Worm (Caenorhabditis elegans) whole organism, late embryonic: ENCODE measurements around the gene elo-7.
A peak's percentile ranks its signal among the peaks of the same experiment; 100 is the strongest.

Experiments used
- C38D4.7 ChIP-seq: fragments of 200-800 bp; sonication (Bioruptor generic); optimal IDR thresholded peaks from 2 replicates; lab custom pipeline; 2018; ENCODE audit warnings: mild to moderate bottlenecking, missing genetic modification characterization, moderate library complexity, missing compliant biosample characterization
- K02D7.2 ChIP-seq: sonication (generic microtip); optimal IDR thresholded peaks from 2 replicates; lab custom pipeline; 2017; ENCODE audit warnings: mild to moderate bottlenecking, missing genetic modification characterization, missing compliant biosample characterization
- K09A11.1 ChIP-seq: sonication (generic microtip); optimal IDR thresholded peaks from 2 replicates; lab custom pipeline; 2017; ENCODE audit warnings: antibody characterized with exemption, mild to moderate bottlenecking, missing genetic modification characterization, missing compliant biosample characterization; ENCODE audit not compliant: insufficient read depth
- Y22D7AL.16 ChIP-seq: sonication (generic microtip); optimal IDR thresholded peaks from 2 replicates; lab custom pipeline; 2016; ENCODE audit warnings: missing genetic modification characterization, missing compliant biosample characterization
- ahr-1 ChIP-seq: sonication (generic microtip); optimal IDR thresholded peaks from 2 replicates; lab custom pipeline; 2016; ENCODE audit warnings: missing genetic modification characterization, missing compliant biosample characterization
- ceh-18 ChIP-seq: sonication (generic microtip); optimal IDR thresholded peaks from 2 replicates; lab custom pipeline; 2016; ENCODE audit warnings: missing genetic modification characterization, missing compliant biosample characterization
- ceh-19 ChIP-seq: fragments of 200-800 bp; sonication (Bioruptor generic); optimal IDR thresholded peaks from 2 replicates; lab custom pipeline; 2018; ENCODE audit warnings: mild to moderate bottlenecking, missing genetic modification characterization, missing compliant biosample characterization
- ceh-2 ChIP-seq: sonication (generic microtip); optimal IDR thresholded peaks from 2 replicates; lab custom pipeline; 2016; ENCODE audit warnings: missing genotype, missing genetic modification characterization, missing compliant biosample characterization
- ceh-22 ChIP-seq: sonication (generic microtip); optimal IDR thresholded peaks from 2 replicates; lab custom pipeline; 2017; ENCODE audit warnings: missing biosample characterization, missing genetic modification characterization
- ceh-24 ChIP-seq: sonication (generic microtip); optimal IDR thresholded peaks from 2 replicates; lab custom pipeline; 2016; ENCODE audit warnings: mild to moderate bottlenecking, missing genetic modification characterization, missing compliant biosample characterization
- ceh-30 ChIP-seq: fragments of 150-350 bp; optimal IDR thresholded peaks from 2 replicates; lab custom pipeline; 2014; ENCODE audit warnings: missing biosample characterization, missing genetic modification characterization
- ceh-31 ChIP-seq: sonication (generic microtip); optimal IDR thresholded peaks from 2 replicates; lab custom pipeline; 2016; ENCODE audit warnings: missing genetic modification characterization, missing compliant biosample characterization
- ceh-6 ChIP-seq: fragments of 200-800 bp; sonication (Bioruptor generic); optimal IDR thresholded peaks from 2 replicates; lab custom pipeline; 2018; ENCODE audit warnings: mild to moderate bottlenecking, missing genetic modification characterization, missing compliant biosample characterization
- che-1 ChIP-seq: sonication (generic microtip); optimal IDR thresholded peaks from 2 replicates; lab custom pipeline; 2016; ENCODE audit warnings: mild to moderate bottlenecking, missing genetic modification characterization, missing compliant biosample characterization
- dve-1 ChIP-seq: sonication (generic microtip); optimal IDR thresholded peaks from 2 replicates; lab custom pipeline; 2017; ENCODE audit warnings: antibody characterized with exemption, mild to moderate bottlenecking, missing genetic modification characterization, missing compliant biosample characterization
- eyg-1 ChIP-seq: sonication (generic microtip); optimal IDR thresholded peaks from 2 replicates; lab custom pipeline; 2016; ENCODE audit warnings: missing genotype, missing genetic modification characterization, missing compliant biosample characterization
- fax-1 ChIP-seq: sonication (generic microtip); optimal IDR thresholded peaks from 2 replicates; lab custom pipeline; 2016; ENCODE audit warnings: missing genotype, missing genetic modification characterization, missing compliant biosample characterization
- fkh-10 ChIP-seq: fragments of 150-350 bp; optimal IDR thresholded peaks from 2 replicates; lab custom pipeline; 2014; ENCODE audit warnings: missing biosample characterization, missing genetic modification reagents, missing genetic modification characterization
- hlh-13 ChIP-seq: fragments of 200-800 bp; sonication (Bioruptor generic); optimal IDR thresholded peaks from 2 replicates; lab custom pipeline; 2018; ENCODE audit warnings: mild to moderate bottlenecking, missing genetic modification characterization, missing compliant biosample characterization
- hlh-30 ChIP-seq: sonication (generic microtip); optimal IDR thresholded peaks from 2 replicates; lab custom pipeline; 2017; ENCODE audit warnings: antibody characterized with exemption, missing genetic modification characterization, missing compliant biosample characterization; ENCODE audit not compliant: insufficient read depth
- hlh-6 ChIP-seq: sonication (generic microtip); optimal IDR thresholded peaks from 2 replicates; lab custom pipeline; 2016; ENCODE audit warnings: missing genotype, missing genetic modification characterization, missing compliant biosample characterization
- lim-6 ChIP-seq: sonication (generic microtip); optimal IDR thresholded peaks from 2 replicates; lab custom pipeline; 2016; ENCODE audit warnings: missing genetic modification characterization, missing compliant biosample characterization
- madf-2 ChIP-seq: sonication (generic microtip); optimal IDR thresholded peaks from 2 replicates; lab custom pipeline; 2017; ENCODE audit warnings: missing genetic modification characterization, missing compliant biosample characterization
- nfya-1 ChIP-seq: sonication (generic microtip); optimal IDR thresholded peaks from 2 replicates; lab custom pipeline; 2017; ENCODE audit warnings: missing genetic modification characterization, mild to moderate bottlenecking, missing compliant biosample characterization, antibody characterized with exemption, moderate library complexity
- pat-9 ChIP-seq: fragments of 200-800 bp; sonication (Bioruptor generic); optimal IDR thresholded peaks from 2 replicates; lab custom pipeline; 2018; ENCODE audit warnings: mild to moderate bottlenecking, missing genetic modification characterization, moderate library complexity, missing compliant biosample characterization
- pax-1 ChIP-seq: fragments of 150-350 bp; optimal IDR thresholded peaks from 2 replicates; lab custom pipeline; 2014; ENCODE audit warnings: missing biosample characterization, missing genetic modification characterization
- pha-2 ChIP-seq: sonication (generic microtip); optimal IDR thresholded peaks from 2 replicates; lab custom pipeline; 2017; ENCODE audit warnings: mild to moderate bottlenecking, missing genetic modification characterization, missing compliant biosample characterization
- pros-1 ChIP-seq: fragments of 150-350 bp; optimal IDR thresholded peaks from 2 replicates; lab custom pipeline; 2014; ENCODE audit warnings: missing biosample characterization, missing genetic modification reagents, missing genetic modification characterization
- rnt-1 ChIP-seq: sonication (generic microtip); optimal IDR thresholded peaks from 2 replicates; lab custom pipeline; 2016; ENCODE audit warnings: missing genetic modification characterization, missing compliant biosample characterization
- tbx-7 ChIP-seq: sonication (generic microtip); optimal IDR thresholded peaks from 2 replicates; lab custom pipeline; 2016; ENCODE audit warnings: missing genotype, missing genetic modification characterization, missing compliant biosample characterization
- ttx-3 ChIP-seq: sonication (generic microtip); optimal IDR thresholded peaks from 2 replicates; lab custom pipeline; 2016; ENCODE audit warnings: missing genetic modification reagents, missing genetic modification characterization, missing compliant biosample characterization
- unc-3 ChIP-seq, 2 experiments: fragments of 200-800 bp in 1 of 2; sonication (Bioruptor generic) in 1 of 2; sonication (generic microtip) in 1 of 2; conservative IDR thresholded peaks in 1 of 2; optimal IDR thresholded peaks in 1 of 2; 2 replicates each; pipeline versions ENCODE4 v1.3.6 to Lab custom; 2016 to 2022; ENCODE audit warnings: missing compliant biosample characterization in 2 of 2, missing genetic modification characterization in 2 of 2, missing genetic modification reagents in 1 of 2
- unc-55 ChIP-seq: sonication (generic microtip); optimal IDR thresholded peaks from 2 replicates; lab custom pipeline; 2017; ENCODE audit warnings: missing biosample characterization, missing genetic modification reagents, missing genetic modification characterization

Gene elo-7

DNA sequence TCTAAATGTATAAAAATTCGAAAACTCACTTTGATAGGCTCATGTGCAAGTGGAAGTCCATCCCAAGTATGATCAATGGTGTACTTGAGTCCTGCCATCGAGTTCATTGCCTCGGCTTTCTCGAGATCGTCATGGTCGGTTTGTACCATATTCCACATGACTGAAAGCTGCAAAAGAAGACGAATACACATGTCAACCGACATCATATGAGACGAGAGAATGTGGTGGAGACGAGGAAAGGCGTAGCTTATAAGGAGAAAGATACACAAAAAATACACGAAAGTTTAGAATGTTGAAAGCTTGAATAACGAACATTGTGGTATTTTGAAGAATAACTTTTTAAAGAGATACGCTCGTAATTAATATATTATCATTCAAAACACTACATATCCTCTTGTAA lies 16.9 kb upstream of the elo-7 start, which contains the start of gene C33A12.3:
C33A12.3 (minus strand) TSS at position 167 of the 400 bp plus-strand sequence.
- TF ChIP-seq ceh-6 (no peak), ceh-31 (tag; lab: Kevin White, UChicago) (no peak), rnt-1 (no peak), ttx-3 (no peak), ceh-30 (tag; lab: Kevin White, UChicago) (no peak), K09A11.1 (tag; lab: Kevin White, UChicago) (no peak), pax-1 (tag; lab: Kevin White, UChicago) (no peak), ceh-2 (no peak), unc-3 (GFP tag; conservative IDR thresholded peaks at IDR 0.05; lab: Robert Waterston, UW) (no peak), unc-3 (tag; optimal IDR thresholded peaks at IDR 0.05; lab: Kevin White, UChicago) (no peak), madf-2 (tag; lab: Kevin White, UChicago) (no peak), pat-9 (no peak), lim-6 (tag; lab: Kevin White, UChicago) (no peak)

DNA sequence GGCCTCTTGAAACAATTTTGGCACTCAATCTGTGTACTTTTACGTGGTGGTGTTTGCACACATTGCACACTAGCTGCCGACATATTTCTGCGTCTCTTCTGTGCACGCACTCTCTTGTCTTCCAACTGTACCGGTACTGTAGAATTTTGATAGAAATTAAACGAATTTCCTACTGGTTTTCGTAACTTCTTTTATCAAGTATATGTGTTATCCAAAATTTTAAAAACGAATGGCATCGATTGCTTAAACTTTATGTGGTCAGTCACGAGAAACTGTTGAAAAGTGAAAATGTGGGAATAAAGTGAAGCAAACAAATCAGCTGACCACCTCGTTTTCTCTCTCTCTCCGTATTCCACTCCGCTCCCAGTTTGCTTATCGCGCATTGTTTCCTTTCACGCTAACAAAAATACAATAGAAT lies 16.4 kb upstream of the elo-7 start:
- TF ChIP-seq rnt-1 = peak; percentile 15
- no peak for TF ChIP-seq dve-1 (tag; lab: Kevin White, UChicago)
- TF ChIP-seq hlh-30 (tag; lab: Kevin White, UChicago) = peak; percentile 76
- TF ChIP-seq, all 69 proteins: peak for 2

DNA sequence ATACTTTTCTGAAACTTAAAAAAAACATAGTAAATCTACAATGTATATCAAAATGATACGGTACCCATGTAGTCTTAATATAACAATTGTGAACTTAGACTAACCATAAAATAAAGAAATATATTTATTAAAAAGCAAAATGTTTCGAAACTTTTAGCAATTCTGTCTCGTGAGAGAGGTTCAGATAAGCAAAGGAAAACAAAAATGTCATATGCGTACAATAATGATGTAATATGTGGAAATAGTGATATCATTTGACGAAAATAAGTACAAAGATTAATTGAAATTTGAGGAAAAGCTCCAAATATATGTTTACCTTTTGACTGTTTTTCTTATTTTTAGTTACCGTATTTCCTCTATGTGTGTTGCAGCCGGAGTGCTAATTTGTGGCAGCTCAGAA lies 15.6 kb upstream of the elo-7 start:
- TF ChIP-seq ttx-3 = no peak
- no peak for TF ChIP-seq madf-2 (tag; lab: Kevin White, UChicago)
- no peak for TF ChIP-seq Y22D7AL.16 (tag; lab: Kevin White, UChicago)
- TF ChIP-seq ceh-18 (tag; lab: Kevin White, UChicago) = no peak
- no peak for TF ChIP-seq fax-1
- TF ChIP-seq ceh-30 (tag; lab: Kevin White, UChicago) = no peak
- no peak for TF ChIP-seq ceh-22
- no peak for TF ChIP-seq rnt-1
- no peak for TF ChIP-seq K02D7.2
- TF ChIP-seq pha-2 (tag; lab: Kevin White, UChicago) = no peak
- no peak for TF ChIP-seq tbx-7 (tag; lab: Kevin White, UChicago)
- TF ChIP-seq ceh-31 (tag; lab: Kevin White, UChicago) = no peak
- no peak for TF ChIP-seq ceh-19 (GFP tag; lab: Kevin White, UChicago)
- TF ChIP-seq ceh-2 = no peak

DNA sequence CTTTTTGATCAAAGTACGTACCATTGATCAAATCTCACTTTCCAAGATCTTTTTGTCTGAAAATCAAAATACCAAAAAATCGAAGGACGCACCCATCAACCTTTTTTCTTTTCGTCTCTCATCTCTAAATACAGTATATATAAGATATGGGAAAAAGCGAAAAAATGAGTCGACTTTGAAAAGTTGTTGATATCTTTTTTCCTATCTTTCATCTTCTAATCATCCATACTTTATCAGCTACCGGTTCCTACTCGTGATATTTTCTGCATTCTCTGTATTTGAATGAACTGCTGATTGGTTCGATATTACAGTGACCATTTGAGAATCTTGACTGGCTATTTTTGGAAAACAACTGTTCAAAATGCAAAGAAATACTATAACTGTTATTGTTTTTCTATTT lies 12.9 kb upstream of the elo-7 start, which contains the start of gene C33A12.19:
C33A12.19 (plus strand) TSS at position 169 of the 400 bp plus-strand sequence.
- TF ChIP-seq hlh-13 (GFP tag; lab: Kevin White, UChicago) (no peak), hlh-6 (tag; lab: Kevin White, UChicago) (no peak), C38D4.7 (GFP tag; lab: Kevin White, UChicago) (no peak), eyg-1 (tag; lab: Kevin White, UChicago) (no peak), hlh-30 (tag; lab: Kevin White, UChicago) (no peak), ceh-30 (tag; lab: Kevin White, UChicago) (no peak), unc-55 (GFP tag; lab: Kevin White, UChicago) (no peak), ahr-1 (tag; lab: Kevin White, UChicago) (no peak), rnt-1 (no peak), ceh-22 (no peak), nfya-1 (tag; lab: Kevin White, UChicago) (no peak), ceh-24 (no peak), pros-1 (tag; lab: Kevin White, UChicago) (no peak), dve-1 (tag; lab: Kevin White, UChicago) (no peak), ceh-18 (tag; lab: Kevin White, UChicago) (no peak), fkh-10 (GFP tag; lab: Kevin White, UChicago) (no peak), che-1 (tag; lab: Kevin White, UChicago) (no peak), ceh-2 (no peak)

DNA sequence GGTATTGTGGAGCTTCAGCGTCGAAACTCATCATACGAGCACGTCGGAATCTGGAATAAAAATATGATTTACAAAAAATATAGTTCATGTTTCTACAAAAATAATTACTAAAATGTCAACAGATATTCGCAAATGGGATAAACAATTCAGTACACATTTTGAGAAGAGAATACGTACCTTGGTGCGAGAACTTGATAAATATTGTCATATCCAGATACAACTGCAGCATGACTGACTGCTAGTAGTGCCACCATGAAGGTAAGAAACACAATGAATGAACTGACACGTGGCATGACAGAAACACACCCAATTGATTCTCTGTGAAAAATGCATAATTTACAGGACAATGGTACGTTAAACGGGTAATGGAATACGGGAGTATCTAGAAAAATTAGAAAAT lies 11.1 kb upstream of the elo-7 start, which contains the start of gene nlp-35:
nlp-35 (minus strand) TSS at position 319 of the 400 bp plus-strand sequence.
- no peak for TF ChIP-seq hlh-13 (GFP tag; lab: Kevin White, UChicago)
